Worm (Caenorhabditis elegans) whole organism, late embryonic: ENCODE measurements around the gene tos-1.

Experiments
- C08G9.2 ChIP-seq: sonication (generic microtip); optimal IDR thresholded peaks from 2 replicates; lab custom pipeline; 2016; ENCODE audit warnings: mild to moderate bottlenecking, missing genetic modification characterization, moderate library complexity, missing compliant biosample characterization
- F13H6.1 ChIP-seq: sonication (generic microtip); optimal IDR thresholded peaks from 2 replicates; lab custom pipeline; 2016; ENCODE audit warnings: missing genetic modification characterization, missing compliant biosample characterization
- K09A11.1 ChIP-seq: sonication (generic microtip); optimal IDR thresholded peaks from 2 replicates; lab custom pipeline; 2017; ENCODE audit warnings: antibody characterized with exemption, mild to moderate bottlenecking, missing genetic modification characterization, missing compliant biosample characterization; ENCODE audit not compliant: insufficient read depth
- T23F11.4 ChIP-seq: fragments of 200-800 bp; sonication (Bioruptor generic); optimal IDR thresholded peaks from 2 replicates; lab custom pipeline; 2018; ENCODE audit warnings: mild to moderate bottlenecking, missing genetic modification characterization, missing compliant biosample characterization
- ahr-1 ChIP-seq: sonication (generic microtip); optimal IDR thresholded peaks from 2 replicates; lab custom pipeline; 2016; ENCODE audit warnings: missing genetic modification characterization, missing compliant biosample characterization
- ama-1 ChIP-seq: fragments of 150-350 bp; optimal IDR thresholded peaks from 2 replicates; lab custom pipeline; 2014
- ceh-14 ChIP-seq: sonication (generic microtip); optimal IDR thresholded peaks from 2 replicates; lab custom pipeline; 2016; ENCODE audit warnings: missing genotype, missing genetic modification characterization, missing compliant biosample characterization
- ceh-18 ChIP-seq: sonication (generic microtip); optimal IDR thresholded peaks from 2 replicates; lab custom pipeline; 2016; ENCODE audit warnings: missing genetic modification characterization, missing compliant biosample characterization
- ceh-30 ChIP-seq: fragments of 150-350 bp; optimal IDR thresholded peaks from 2 replicates; lab custom pipeline; 2014; ENCODE audit warnings: missing biosample characterization, missing genetic modification characterization
- ceh-34 ChIP-seq: sonication (generic microtip); optimal IDR thresholded peaks from 2 replicates; lab custom pipeline; 2016; ENCODE audit warnings: mild to moderate bottlenecking, missing genetic modification characterization, missing compliant biosample characterization
- ceh-48 ChIP-seq: sonication (generic microtip); optimal IDR thresholded peaks from 2 replicates; lab custom pipeline; 2016; ENCODE audit warnings: missing genetic modification characterization, inconsistent platforms, missing compliant biosample characterization
- ceh-6 ChIP-seq: fragments of 200-800 bp; sonication (Bioruptor generic); optimal IDR thresholded peaks from 2 replicates; lab custom pipeline; 2018; ENCODE audit warnings: mild to moderate bottlenecking, missing genetic modification characterization, missing compliant biosample characterization
- ceh-9 ChIP-seq: sonication (generic microtip); optimal IDR thresholded peaks from 2 replicates; lab custom pipeline; 2016; ENCODE audit warnings: mild to moderate bottlenecking, missing genetic modification characterization, inconsistent platforms, missing compliant biosample characterization
- elt-4 ChIP-seq: sonication (generic microtip); optimal IDR thresholded peaks from 2 replicates; lab custom pipeline; 2016; ENCODE audit warnings: missing genetic modification characterization, missing compliant biosample characterization
- ets-4 ChIP-seq: sonication (generic microtip); optimal IDR thresholded peaks from 2 replicates; lab custom pipeline; 2016; ENCODE audit warnings: missing genetic modification characterization, missing compliant biosample characterization
- fax-1 ChIP-seq: sonication (generic microtip); optimal IDR thresholded peaks from 2 replicates; lab custom pipeline; 2016; ENCODE audit warnings: missing genotype, missing genetic modification characterization, missing compliant biosample characterization
- hlh-15 ChIP-seq: sonication (generic microtip); optimal IDR thresholded peaks from 2 replicates; lab custom pipeline; 2016; ENCODE audit warnings: missing genetic modification characterization, missing compliant biosample characterization
- hlh-8 ChIP-seq: sonication (generic microtip); optimal IDR thresholded peaks from 2 replicates; lab custom pipeline; 2016; ENCODE audit warnings: missing genotype, missing genetic modification characterization, missing compliant biosample characterization
- lim-6 ChIP-seq: sonication (generic microtip); optimal IDR thresholded peaks from 2 replicates; lab custom pipeline; 2016; ENCODE audit warnings: missing genetic modification characterization, missing compliant biosample characterization
- lin-11 ChIP-seq: fragments of 200-800 bp; sonication (Bioruptor generic); optimal IDR thresholded peaks from 2 replicates; lab custom pipeline; 2018; ENCODE audit warnings: mild to moderate bottlenecking, missing genetic modification characterization, missing compliant biosample characterization
- madf-2 ChIP-seq: sonication (generic microtip); optimal IDR thresholded peaks from 2 replicates; lab custom pipeline; 2017; ENCODE audit warnings: missing genetic modification characterization, missing compliant biosample characterization
- nhr-11 ChIP-seq: fragments of 150-350 bp; optimal IDR thresholded peaks from 2 replicates; lab custom pipeline; 2014; ENCODE audit warnings: missing biosample characterization, missing genetic modification characterization
- nhr-232 ChIP-seq: sonication (generic microtip); optimal IDR thresholded peaks from 2 replicates; lab custom pipeline; 2016; ENCODE audit warnings: missing genetic modification characterization, missing compliant biosample characterization
- pag-3 ChIP-seq: sonication (generic microtip); optimal IDR thresholded peaks from 2 replicates; lab custom pipeline; 2016; ENCODE audit warnings: missing compliant biosample characterization, missing genetic modification characterization, borderline replicate concordance
- pha-2 ChIP-seq: sonication (generic microtip); optimal IDR thresholded peaks from 2 replicates; lab custom pipeline; 2017; ENCODE audit warnings: mild to moderate bottlenecking, missing genetic modification characterization, missing compliant biosample characterization
- pha-4 ChIP-seq: fragments of 150-350 bp; optimal IDR thresholded peaks from 2 replicates; lab custom pipeline; 2018; ENCODE audit warnings: missing biosample characterization, missing genetic modification reagents, missing genetic modification characterization
- pros-1 ChIP-seq: fragments of 150-350 bp; optimal IDR thresholded peaks from 2 replicates; lab custom pipeline; 2014; ENCODE audit warnings: missing biosample characterization, missing genetic modification reagents, missing genetic modification characterization
- ref-2 ChIP-seq: sonication (generic microtip); optimal IDR thresholded peaks from 2 replicates; lab custom pipeline; 2016; ENCODE audit warnings: missing genetic modification characterization, missing compliant biosample characterization
- sdc-2 ChIP-seq: sonication (generic microtip); optimal IDR thresholded peaks from 2 replicates; lab custom pipeline; 2016; ENCODE audit warnings: missing genotype, missing genetic modification characterization, missing compliant biosample characterization
- sox-4 ChIP-seq: sonication (generic microtip); optimal IDR thresholded peaks from 2 replicates; lab custom pipeline; 2017; ENCODE audit warnings: mild to moderate bottlenecking, missing genetic modification characterization, inconsistent platforms, missing compliant biosample characterization
- tbx-7 ChIP-seq: sonication (generic microtip); optimal IDR thresholded peaks from 2 replicates; lab custom pipeline; 2016; ENCODE audit warnings: missing genotype, missing genetic modification characterization, missing compliant biosample characterization
- ttx-3 ChIP-seq: sonication (generic microtip); optimal IDR thresholded peaks from 2 replicates; lab custom pipeline; 2016; ENCODE audit warnings: missing genetic modification reagents, missing genetic modification characterization, missing compliant biosample characterization
- unc-3 ChIP-seq, 2 experiments: fragments of 200-800 bp in 1 of 2; sonication (Bioruptor generic) in 1 of 2; sonication (generic microtip) in 1 of 2; conservative IDR thresholded peaks in 1 of 2; optimal IDR thresholded peaks in 1 of 2; 2 replicates each; pipeline versions ENCODE4 v1.3.6 to Lab custom; 2016 to 2022; ENCODE audit warnings: missing compliant biosample characterization in 2 of 2, missing genetic modification characterization in 2 of 2, missing genetic modification reagents in 1 of 2
- unc-42 ChIP-seq: sonication (generic microtip); optimal IDR thresholded peaks from 2 replicates; lab custom pipeline; 2016; ENCODE audit warnings: missing genotype, missing genetic modification characterization, missing compliant biosample characterization
- unc-55 ChIP-seq: sonication (generic microtip); optimal IDR thresholded peaks from 2 replicates; lab custom pipeline; 2017; ENCODE audit warnings: missing biosample characterization, missing genetic modification reagents, missing genetic modification characterization
- unc-86 ChIP-seq: sonication (generic microtip); optimal IDR thresholded peaks from 2 replicates; lab custom pipeline; 2016; ENCODE audit warnings: missing genetic modification characterization, missing compliant biosample characterization
- ztf-16 ChIP-seq: sonication (generic microtip); optimal IDR thresholded peaks from 2 replicates; lab custom pipeline; 2017; ENCODE audit warnings: missing genetic modification characterization, missing compliant biosample characterization

Gene tos-1

DNA sequence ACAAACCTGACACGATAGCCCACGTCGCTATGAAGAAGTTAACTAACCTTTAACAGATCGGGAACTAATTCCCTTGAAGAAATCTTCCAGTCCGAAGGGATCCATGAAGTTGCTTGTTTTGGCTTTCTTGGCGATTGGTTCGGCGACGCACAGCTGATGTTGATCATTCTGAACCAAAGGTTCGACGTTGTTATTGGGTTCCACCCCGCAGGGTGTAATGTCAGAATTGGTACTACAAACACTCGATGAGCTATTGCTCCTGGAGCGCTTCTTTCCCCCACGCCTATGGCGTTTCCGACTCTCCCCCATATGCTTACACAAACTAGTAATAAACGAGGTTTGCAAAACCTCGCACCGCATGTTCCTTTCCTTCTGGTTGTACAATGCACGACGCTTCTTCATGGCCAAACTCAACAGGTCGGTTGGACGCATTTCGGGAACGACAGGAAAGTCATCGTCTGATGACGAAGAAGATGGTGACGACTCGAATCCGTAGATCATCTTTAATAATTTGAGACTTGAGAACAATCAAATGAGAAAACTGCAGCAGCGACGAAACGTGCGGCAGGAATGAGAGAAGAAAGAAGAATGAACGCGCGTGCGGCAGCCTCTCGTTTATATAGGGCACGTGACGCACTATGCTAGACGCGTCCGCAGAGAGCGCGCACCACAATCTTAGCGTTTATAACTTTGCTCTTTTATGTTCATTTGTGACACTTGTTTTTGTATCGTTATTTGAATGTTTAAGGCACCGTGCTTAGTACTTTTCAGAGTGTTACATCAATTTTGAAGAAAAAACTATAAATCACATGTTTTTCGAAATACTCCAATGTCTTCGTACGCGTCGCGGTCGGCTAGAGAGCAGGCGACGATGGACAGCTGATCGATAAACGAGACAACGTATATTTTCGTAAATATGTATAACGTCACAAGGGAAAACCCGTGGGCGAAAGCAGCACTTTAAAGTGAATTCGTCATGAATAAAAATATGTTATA lies at the start of gene tos-1 (continued):
- peak; percentile 94 for TF ChIP-seq unc-55
- TF ChIP-seq pha-2 (tag; lab: Kevin White, UChicago), result peak; percentile 85
- no peak for TF ChIP-seq hlh-15 (tag; lab: Kevin White, UChicago)
- TF ChIP-seq ceh-48, result peak; percentile 94
- TF ChIP-seq madf-2 (tag; lab: Kevin White, UChicago), result peak; percentile 91
- peak; percentile 21 for TF ChIP-seq ceh-6 (GFP tag; lab: Kevin White, UChicago)
- TF ChIP-seq T23F11.4 (GFP tag; lab: Kevin White, UChicago), result peak; percentile 90
- TF ChIP-seq ets-4, result peak; percentile 93
- peak; percentile 93 for TF ChIP-seq hlh-8 (tag; lab: Kevin White, UChicago)
- TF ChIP-seq nhr-11 (tag; lab: Kevin White, UChicago), result no peak
- TF ChIP-seq tbx-7 (tag; lab: Kevin White, UChicago), result peak; percentile 57
- TF ChIP-seq lim-6 (tag; lab: Kevin White, UChicago), result peak; percentile 46
- TF ChIP-seq fax-1 (tag; lab: Kevin White, UChicago), result peak; percentile 66
- no peak for TF ChIP-seq ahr-1 (tag; lab: Kevin White, UChicago)
- peak; percentile 57 for TF ChIP-seq lin-11
- TF ChIP-seq ceh-14 (tag; lab: Kevin White, UChicago), result peak; percentile 97
- peak; percentile 83 for TF ChIP-seq sdc-2 (tag; lab: Kevin White, UChicago)
- peak; percentile 100 for TF ChIP-seq ref-2
- TF ChIP-seq pag-3 (tag; lab: Kevin White, UChicago), result peak; percentile 88
- peak; percentile 75 for TF ChIP-seq ttx-3 (tag; lab: Kevin White, UChicago)
- TF ChIP-seq, all 69 proteins: peak for 59

DNA sequence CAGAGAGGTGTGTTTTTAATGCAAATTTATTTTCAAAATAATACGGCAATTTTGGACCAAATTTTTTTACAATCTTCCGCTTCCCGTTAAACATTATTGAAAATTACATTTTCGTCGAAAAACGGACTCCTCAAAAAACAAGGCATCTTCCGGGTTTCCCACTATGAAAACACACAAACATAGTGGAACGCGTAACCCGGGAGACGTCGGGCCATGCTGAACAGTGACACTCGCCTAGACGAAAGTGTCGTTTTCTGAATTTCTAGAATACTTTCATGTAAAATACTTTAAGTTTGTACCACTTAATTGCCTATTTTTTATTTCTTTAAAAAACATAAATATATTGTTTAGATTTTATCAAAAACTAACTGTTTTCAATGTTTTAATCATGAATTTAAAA lies 48.0 kb upstream of the tos-1 start:
- TF ChIP-seq F13H6.1 (tag; lab: Kevin White, UChicago) (no peak), pha-4 (tag; lab: Kevin White, UChicago) (no peak), C08G9.2 (tag; lab: Kevin White, UChicago) (no peak), pha-2 (tag; lab: Kevin White, UChicago) (no peak), ceh-9 (tag; lab: Kevin White, UChicago) (no peak), unc-42 (tag; lab: Kevin White, UChicago) (no peak), ceh-18 (tag; lab: Kevin White, UChicago) (no peak), ceh-14 (tag; lab: Kevin White, UChicago) (no peak), nhr-232 (tag; lab: Kevin White, UChicago) (no peak), ceh-34 (tag; lab: Kevin White, UChicago) (no peak), ama-1 (lab: Kevin White, UChicago) (no peak), ztf-16 (no peak), ceh-30 (tag; lab: Kevin White, UChicago) (no peak), unc-86 (tag; lab: Kevin White, UChicago) (no peak), unc-55 (no peak)
- TF ChIP-seq, all 69 proteins: peak for 0

DNA sequence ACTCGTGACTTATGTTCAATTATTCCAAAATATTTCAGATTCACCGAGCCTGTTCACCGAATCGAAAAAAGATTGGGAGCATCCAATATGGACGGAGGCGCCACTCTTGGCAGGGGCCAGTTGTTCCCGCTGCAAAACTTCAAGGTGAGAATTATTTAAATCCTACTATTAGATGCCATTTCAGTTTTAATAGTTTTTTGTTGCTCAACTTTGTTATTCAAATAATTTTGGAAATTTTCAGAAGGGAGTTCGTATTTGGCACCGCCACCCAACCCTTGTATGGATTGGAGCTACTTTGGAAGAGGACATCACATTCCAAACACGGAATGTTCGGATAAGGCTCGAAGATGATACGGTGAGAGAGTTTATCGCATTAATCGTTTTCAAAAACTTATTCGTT lies 42.1 kb upstream of the tos-1 start, which contains the start of gene hum-2:
TSS of gene hum-2 (plus strand) at position 33 of the 400 bp plus-strand sequence.
- no peak for TF ChIP-seq K09A11.1 (tag; lab: Kevin White, UChicago)
- no peak for TF ChIP-seq lin-11
- no peak for TF ChIP-seq pros-1 (tag; lab: Kevin White, UChicago)
- TF ChIP-seq ets-4, result no peak
- no peak for TF ChIP-seq elt-4 (tag; lab: Kevin White, UChicago)
- TF ChIP-seq lim-6 (tag; lab: Kevin White, UChicago), result no peak
- TF ChIP-seq sox-4, result no peak
- no peak for TF ChIP-seq ceh-18 (tag; lab: Kevin White, UChicago)
- no peak for TF ChIP-seq ceh-34 (tag; lab: Kevin White, UChicago)
- TF ChIP-seq ztf-16, result no peak
- TF ChIP-seq unc-3 (GFP tag; conservative IDR thresholded peaks at IDR 0.05; lab: Robert Waterston, UW), result no peak
- no peak for TF ChIP-seq unc-3 (tag; optimal IDR thresholded peaks at IDR 0.05; lab: Kevin White, UChicago)
- TF ChIP-seq madf-2 (tag; lab: Kevin White, UChicago), result no peak
- TF ChIP-seq fax-1 (tag; lab: Kevin White, UChicago), result no peak
- TF ChIP-seq ttx-3 (tag; lab: Kevin White, UChicago), result no peak
